Worm (Caenorhabditis elegans) whole organism, L4 larva: ENCODE measurements around the gene Y38A10A.7.

Source experiments
- F26F4.8 ChIP-seq: fragments of 200-800 bp; sonication (Bioruptor generic); conservative IDR thresholded peaks from 2 replicates; pipeline ENCODE4 v1.3.6; 2022; ENCODE audit warnings: missing genetic modification characterization, missing compliant biosample characterization
- aha-1 ChIP-seq: fragments of 150-350 bp; peaks from one replicate; lab custom pipeline; 2014; ENCODE audit warnings: missing biosample characterization, missing genetic modification characterization
- ama-1 ChIP-seq: fragments of 150-350 bp; optimal IDR thresholded peaks from 2 replicates; lab custom pipeline; 2014; ENCODE audit warnings: inconsistent platforms, mixed read lengths
- lin-13 ChIP-seq: fragments of 150-350 bp; optimal IDR thresholded peaks from 2 replicates; lab custom pipeline; 2014; ENCODE audit warnings: missing biosample characterization, missing genetic modification reagents, missing genetic modification characterization
- lin-15B ChIP-seq: fragments of 150-350 bp; sonication (generic microtip); optimal IDR thresholded peaks from 3 replicates; lab custom pipeline; 2014; ENCODE audit warnings: missing biosample characterization, missing genetic modification characterization
- nhr-10 ChIP-seq: fragments of 150-350 bp; optimal IDR thresholded peaks from 2 replicates; lab custom pipeline; 2014; ENCODE audit warnings: missing biosample characterization, missing genetic modification characterization
- tra-1 ChIP-seq: fragments of 200-800 bp; sonication (Bioruptor generic); IDR thresholded peaks from 2 replicates; pipeline ENCODE4 v1.3.6; 2022; ENCODE audit warnings: missing genetic modification reagents, missing genetic modification characterization, missing compliant biosample characterization
- unc-62 ChIP-seq, 3 experiments: fragments of 150-350 bp in 1 of 3; sonication (generic microtip); optimal IDR thresholded peaks in 2 of 3; peaks in 1 of 3; 1 replicate in 1 of 3; 2 replicates in 2 of 3; lab custom pipeline; 2014 to 2017; ENCODE audit warnings: missing biosample characterization in 3 of 3, missing genetic modification characterization in 3 of 3, missing genetic modification reagents in 3 of 3, missing genotype in 1 of 3

Y38A10A.7 gene

ce11 chrV:6131100-6131499, 35.1 kb downstream of the Y38A10A.7 start, which contains the start of gene exp-2:
Gene exp-2, plus strand, starts transcription at chrV:6131400.
- TF ChIP-seq nhr-10: no peak
- TF ChIP-seq ama-1 (lab: Kevin White, UChicago): no peak

DNA sequence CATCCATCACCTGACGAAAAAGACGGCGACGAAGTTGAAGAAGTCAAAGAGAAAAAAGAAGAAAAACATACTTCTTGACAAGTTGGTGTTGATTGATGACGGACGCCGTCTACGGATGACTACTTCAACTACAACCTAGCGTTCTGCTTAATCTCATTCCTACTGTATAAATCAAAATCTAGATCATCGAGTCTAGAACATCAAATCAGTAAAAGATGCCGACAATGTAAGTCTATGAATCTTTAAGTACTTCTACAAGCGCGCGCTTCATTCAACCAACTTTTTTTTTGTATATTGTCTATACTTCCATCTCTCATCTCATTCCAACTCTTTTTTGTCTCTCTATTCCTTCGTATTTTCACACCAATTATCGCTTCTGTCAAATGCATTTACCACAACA, 39.4 kb downstream of the Y38A10A.7 start:
- TF ChIP-seq tra-1 (GFP tag; lab: Robert Waterston, UW) (no peak), unc-62 (GFP tag; optimal IDR thresholded peaks at IDR 0.05 in 1 of 2; lab: Kevin White, UChicago) (peak in 1 of 2 experiments; percentile 95), unc-62 (tag; optimal IDR thresholded peaks at IDR 0.05; lab: Kevin White, UChicago) (no peak)

- no peak for TF ChIP-seq F26F4.8 (GFP tag; lab: Robert Waterston, UW)
- TF ChIP-seq aha-1: peak; percentile 97
- no peak for TF ChIP-seq lin-15B (tag; lab: Kevin White, UChicago)
- no peak for TF ChIP-seq lin-13 (GFP tag; lab: Kevin White, UChicago)
- TF ChIP-seq, all 104 proteins: peak for 1
Measured at ce11 chrV:6138167-6138566, 42.2 kb downstream of the Y38A10A.7 start.
